Fruit fly (Drosophila melanogaster) whole organism, adult: Measurements from ENCODE around the gene Aef1.

Experiments
- Crg-1 ChIP-seq: fragments of 200-800 bp; sonication (Bioruptor generic); optimal IDR thresholded peaks from 2 replicates; lab custom pipeline; 2016; ENCODE audit warnings: missing biosample characterization, missing genetic modification characterization
- Hr96 ChIP-seq: fragments of 200-800 bp; sonication (Bioruptor generic); optimal IDR thresholded peaks from 2 replicates; lab custom pipeline; 2016; ENCODE audit warnings: missing biosample characterization, missing genetic modification characterization
- bab1 ChIP-seq: fragments of 200-800 bp; sonication (Bioruptor generic); optimal IDR thresholded peaks from 3 replicates; lab custom pipeline; 2019; ENCODE audit warnings: missing biosample characterization, mild to moderate bottlenecking, missing genetic modification characterization, moderate library complexity
- kay ChIP-seq: fragments of 200-800 bp; sonication (Bioruptor generic); peaks from one replicate; lab custom pipeline; 2016; ENCODE audit warnings: missing biosample characterization, missing genetic modification characterization, borderline replicate concordance
- ovo ChIP-seq: fragments of 200-800 bp; sonication (Bioruptor generic); optimal IDR thresholded peaks from 2 replicates; lab custom pipeline; 2016; ENCODE audit warnings: missing biosample characterization, missing genetic modification characterization
- tj ChIP-seq: fragments of 200-800 bp; sonication (Bioruptor generic); optimal IDR thresholded peaks from 3 replicates; lab custom pipeline; 2017; ENCODE audit warnings: missing biosample characterization, mild to moderate bottlenecking, missing genetic modification characterization, moderate library complexity
- toe ChIP-seq: fragments of 200-800 bp; sonication (Bioruptor generic); optimal IDR thresholded peaks from 2 replicates; lab custom pipeline; 2016; ENCODE audit warnings: missing biosample characterization, missing genetic modification characterization

DNA sequence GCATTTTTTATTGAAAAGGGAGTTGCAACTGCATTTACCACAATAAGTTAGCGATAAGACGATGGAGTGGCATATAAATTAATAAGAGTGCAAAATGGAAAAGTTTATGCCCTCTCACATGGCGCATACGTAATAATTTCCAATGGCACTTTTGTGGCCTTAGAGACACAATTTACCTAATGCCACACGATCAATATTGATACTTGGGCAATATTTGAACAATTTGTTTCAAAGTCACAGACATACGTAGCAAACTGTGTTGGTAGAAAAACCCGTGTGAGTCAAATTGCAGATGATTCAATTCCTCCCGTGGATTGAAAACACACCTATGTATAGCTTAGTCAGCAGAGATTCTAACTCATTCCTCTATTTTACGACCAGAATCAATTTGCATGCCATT is 21.1 kb upstream of the Aef1 start:
- TF ChIP-seq Hr96 (GFP tag; lab: Kevin White, UChicago) (peak; percentile 45), Crg-1 (GFP tag; lab: Kevin White, UChicago) (peak; percentile 92), tj (peak; percentile 24), toe (peak; percentile 60), kay (GFP tag; lab: Kevin White, UChicago) (peak; percentile 65), bab1 (GFP tag; lab: Kevin White, UChicago) (no peak), ovo (GFP tag; lab: Kevin White, UChicago) (peak; percentile 81)
